Worm (Caenorhabditis elegans): ENCODE measurements around the gene cgt-2.

ce11 chrX:17674313-17674712 lies 20.7 kb upstream of the cgt-2 start:
- TF ChIP-seq klf-2 (GFP tag; conservative IDR thresholded peaks at IDR 0.05) (no peak), T22C8.4 (GFP tag; IDR thresholded peaks at IDR 0.05) (no peak), tab-1 (GFP tag; IDR thresholded peaks at IDR 0.05) (no peak), flt-1 (GFP tag; IDR thresholded peaks at IDR 0.05) (no peak), med-1 (GFP tag; optimal IDR thresholded peaks at IDR 0.05; ENCODE audit: insufficient read depth) (no peak), cog-1 (tag; optimal IDR thresholded peaks at IDR 0.05) (no peak), ztf-23 (GFP tag; IDR thresholded peaks at IDR 0.05) (no peak)
